Worm (Caenorhabditis elegans) whole organism, L3 larva: ENCODE measurements around the gene ZK1010.12.

Experiments
- aly-2 ChIP-seq: fragments of 150-350 bp; optimal IDR thresholded peaks from 2 replicates; lab custom pipeline; 2014; ENCODE audit warnings: missing biosample characterization, missing genetic modification characterization
- ceh-16 ChIP-seq: sonication (generic microtip); optimal IDR thresholded peaks from 2 replicates; lab custom pipeline; 2017; ENCODE audit warnings: missing biosample characterization, missing genetic modification characterization
- elt-3 ChIP-seq, 3 experiments: fragments of 150-350 bp in 1 of 3; sonication (generic microtip) in 2 of 3; optimal IDR thresholded peaks; 2 replicates in 2 of 3; 4 replicates in 1 of 3; lab custom pipeline; 2014 to 2017; ENCODE audit warnings: missing biosample characterization in 3 of 3, missing genetic modification characterization in 3 of 3
- lin-39 ChIP-seq: fragments of 150-350 bp; optimal IDR thresholded peaks from 2 replicates; lab custom pipeline; 2018; ENCODE audit warnings: missing biosample characterization, missing genetic modification reagents, missing genetic modification characterization
- nhr-237 ChIP-seq: fragments of 150-350 bp; optimal IDR thresholded peaks from 2 replicates; lab custom pipeline; 2014; ENCODE audit warnings: missing biosample characterization, missing genetic modification characterization
- nhr-28 ChIP-seq: fragments of 150-350 bp; optimal IDR thresholded peaks from 2 replicates; lab custom pipeline; 2014; ENCODE audit warnings: missing biosample characterization, missing genetic modification characterization
- snpc-4 ChIP-seq: fragments of 150-350 bp; optimal IDR thresholded peaks from 2 replicates; lab custom pipeline; 2014; ENCODE audit warnings: missing biosample characterization, missing genetic modification characterization
- tbx-2 ChIP-seq: sonication (generic microtip); optimal IDR thresholded peaks from 2 replicates; lab custom pipeline; 2016; ENCODE audit warnings: mild to moderate bottlenecking, missing genetic modification characterization, missing compliant biosample characterization
- unc-39 ChIP-seq: sonication (generic microtip); optimal IDR thresholded peaks from 4 replicates; lab custom pipeline; 2017; ENCODE audit warnings: missing biosample characterization, missing genetic modification characterization
- unc-62 ChIP-seq: fragments of 150-350 bp; sonication (generic microtip); optimal IDR thresholded peaks from 4 replicates; lab custom pipeline; 2014; ENCODE audit warnings: missing biosample characterization, missing genetic modification reagents, missing genetic modification characterization

- TF ChIP-seq tbx-2 (tag; lab: Kevin White, UChicago): no peak
- TF ChIP-seq nhr-28 (tag; lab: Kevin White, UChicago): no peak
- TF ChIP-seq aly-2 (tag; lab: Kevin White, UChicago): no peak
- no peak for TF ChIP-seq nhr-237 (tag; lab: Kevin White, UChicago)
- no peak for TF ChIP-seq lin-39 (tag; lab: Kevin White, UChicago)
- no peak for TF ChIP-seq elt-3 (tag; optimal IDR thresholded peaks at IDR 0.05; lab: Kevin White, UChicago)
- TF ChIP-seq ceh-16 (tag; lab: Kevin White, UChicago): no peak
- TF ChIP-seq snpc-4: no peak
- TF ChIP-seq unc-39: no peak
- no peak for TF ChIP-seq unc-62 (GFP tag; lab: Kevin White, UChicago)
Observed at ce11 chrIII:13005161-13005560, 14.1 kb downstream of the ZK1010.12 start, which contains the start of gene snf-7.
